Fruit fly (Drosophila melanogaster): ENCODE results near the gene CG14104.

CG14104 gene

DNA sequence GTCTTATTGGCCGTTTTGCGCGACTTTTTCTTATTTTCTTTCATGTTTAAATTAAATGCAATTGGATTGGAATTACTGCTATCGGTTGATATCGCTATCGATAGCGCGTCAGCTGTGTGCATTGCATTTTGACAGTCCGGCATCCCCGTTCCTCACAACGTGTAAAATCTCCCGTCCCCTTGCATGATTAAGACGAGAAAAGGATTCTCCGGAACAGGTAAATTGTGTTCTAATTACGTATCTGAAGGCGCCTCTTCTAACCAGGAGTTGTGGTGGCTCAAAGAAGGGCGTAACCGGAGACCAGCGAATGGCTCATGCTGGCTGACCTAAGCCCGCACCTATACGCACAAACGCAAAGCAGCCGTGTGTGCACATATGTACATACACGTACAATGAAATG lies at the start of gene CG14104, which contains the start of gene Kap-alpha1:
Gene CG14104 (minus strand): TSS at position 97 of the 400 bp plus-strand sequence.
Gene Kap-alpha1 (plus strand): TSS at position 130 of the 400 bp plus-strand sequence.
- no peak for TF ChIP-seq CG8478 (optimal IDR thresholded peaks at IDR 0.05)

DNA sequence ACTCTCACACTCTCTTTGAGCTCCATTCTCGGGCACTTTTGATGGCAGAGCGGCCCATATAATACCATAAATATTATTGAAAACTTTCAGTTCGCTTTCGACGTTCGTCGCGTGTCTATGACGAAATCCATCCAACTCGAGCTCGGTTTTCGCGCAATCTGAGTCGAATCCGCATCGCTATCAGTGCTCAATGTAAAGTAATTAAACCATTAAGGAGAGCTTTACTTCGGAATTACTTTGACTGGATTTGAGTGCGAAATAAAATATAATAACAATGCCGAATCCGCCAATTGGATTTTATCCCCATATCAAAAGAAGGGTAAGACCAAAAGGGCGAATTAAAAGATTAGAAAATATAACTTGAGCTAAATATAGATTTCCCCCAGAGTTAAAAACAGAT lies 41.1 kb upstream of the CG14104 start:
- TF ChIP-seq CG8478 (optimal IDR thresholded peaks at IDR 0.05) (no peak), CTCF (optimal IDR thresholded peaks at IDR 0.05) (no peak)

DNA sequence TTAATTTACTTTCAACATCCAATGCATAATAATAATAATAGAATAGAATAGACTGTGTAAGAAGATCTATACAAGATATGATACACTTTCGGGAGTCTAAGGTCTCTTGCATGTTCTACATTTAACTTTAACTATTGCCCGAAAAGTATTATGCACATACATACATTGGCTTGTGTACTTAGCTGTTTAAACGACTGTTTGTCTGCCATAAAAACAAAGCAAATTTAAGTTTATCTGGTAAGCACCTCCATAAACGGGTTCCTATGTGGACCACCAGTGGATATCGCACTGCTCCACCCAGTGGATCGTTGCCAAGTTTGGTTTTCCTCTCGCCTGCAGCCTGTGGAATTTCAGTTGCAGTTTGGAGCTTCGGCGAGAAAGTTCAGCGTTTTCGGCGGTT lies 40.0 kb upstream of the CG14104 start:
- TF ChIP-seq CG8478 (optimal IDR thresholded peaks at IDR 0.05) (no peak), CTCF (optimal IDR thresholded peaks at IDR 0.05) (no peak)

DNA sequence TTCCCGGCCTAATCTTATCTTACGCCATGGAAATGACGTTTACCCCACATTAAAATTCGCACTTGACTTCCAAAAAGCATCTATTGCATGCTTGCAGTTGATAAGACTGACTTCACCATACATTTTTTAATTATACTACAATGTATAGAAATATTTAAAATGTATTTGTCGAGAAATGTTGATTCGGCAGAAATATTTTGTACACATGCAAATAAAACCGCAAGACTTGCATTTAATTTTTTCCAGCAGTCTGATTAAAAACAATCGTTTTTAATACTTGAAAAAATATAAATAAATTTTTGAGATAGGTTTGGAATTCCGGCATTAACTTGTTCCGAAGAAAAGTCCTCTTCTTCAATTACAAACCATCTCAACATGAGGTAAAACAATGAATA lies 38.9 kb upstream of the CG14104 start:
- no peak for TF ChIP-seq CTCF (optimal IDR thresholded peaks at IDR 0.05)
- no peak for TF ChIP-seq CG8478 (optimal IDR thresholded peaks at IDR 0.05)

DNA sequence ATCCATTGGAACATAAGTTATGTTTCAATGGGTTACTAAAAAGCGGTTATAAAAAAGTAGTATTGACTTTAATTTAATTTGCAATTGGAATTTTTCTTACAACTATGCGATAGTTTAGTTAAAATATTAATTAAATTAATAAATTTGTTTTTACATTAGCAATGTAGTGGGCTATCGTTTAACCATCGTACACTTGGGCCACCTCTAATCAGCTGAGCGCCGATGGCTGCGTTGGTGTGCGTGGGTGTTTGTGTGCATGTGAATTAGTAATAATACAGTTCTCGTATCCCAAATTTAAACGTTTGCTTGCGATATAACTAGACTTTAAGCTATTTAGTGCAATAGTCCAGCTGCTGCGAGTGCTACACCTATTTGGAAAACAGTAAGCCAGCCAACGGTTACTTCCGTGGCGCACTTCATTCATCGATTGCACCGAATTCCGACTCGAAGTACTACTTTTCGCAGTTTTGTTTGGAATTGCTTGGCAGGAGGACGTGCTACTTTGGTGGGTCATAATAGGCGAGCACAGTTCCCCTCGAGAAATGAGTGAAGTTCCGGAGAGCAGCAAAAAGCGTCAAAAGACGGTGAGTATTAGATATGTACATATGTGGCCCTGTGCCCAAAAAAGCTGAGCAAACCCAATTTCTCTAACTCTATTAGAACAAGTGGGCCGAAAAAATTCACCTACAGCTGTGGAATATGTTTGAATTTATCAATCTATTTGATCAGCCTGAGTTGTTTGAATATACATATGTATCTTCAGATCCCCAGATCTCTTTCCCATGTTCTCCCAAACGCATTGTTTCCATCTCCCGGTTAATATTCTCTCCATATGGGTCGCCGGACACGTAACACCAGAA lies 38.3 kb upstream of the CG14104 start, which contains the start of gene Papss:
Gene Papss (plus strand): TSS at position 247 of the 860 bp plus-strand sequence.
- TF ChIP-seq CTCF (optimal IDR thresholded peaks at IDR 0.05) (no peak), CG8478 (optimal IDR thresholded peaks at IDR 0.05) (no peak)

DNA sequence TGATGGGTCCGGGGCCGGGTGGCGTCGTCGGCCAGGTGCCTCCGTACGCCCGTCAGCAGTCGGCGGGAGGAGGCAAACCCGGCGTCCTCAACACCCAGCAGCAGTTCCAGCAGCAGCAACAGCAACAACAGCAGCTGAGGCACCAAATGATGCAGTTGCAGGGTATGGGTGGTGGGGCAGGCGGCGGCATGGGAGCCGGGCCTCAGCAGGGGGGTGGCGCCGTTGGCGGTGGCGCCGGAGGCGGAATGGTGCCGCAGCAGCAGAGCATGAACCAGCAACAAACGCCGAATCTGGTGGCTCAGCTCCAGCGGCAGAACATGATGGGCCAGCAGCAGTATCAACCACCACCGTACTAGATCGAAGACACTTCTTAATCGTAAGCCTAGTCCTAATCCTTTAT lies 37.5 kb upstream of the CG14104 start:
- TF ChIP-seq CG8478 (optimal IDR thresholded peaks at IDR 0.05) (no peak), CTCF (optimal IDR thresholded peaks at IDR 0.05) (no peak)

DNA sequence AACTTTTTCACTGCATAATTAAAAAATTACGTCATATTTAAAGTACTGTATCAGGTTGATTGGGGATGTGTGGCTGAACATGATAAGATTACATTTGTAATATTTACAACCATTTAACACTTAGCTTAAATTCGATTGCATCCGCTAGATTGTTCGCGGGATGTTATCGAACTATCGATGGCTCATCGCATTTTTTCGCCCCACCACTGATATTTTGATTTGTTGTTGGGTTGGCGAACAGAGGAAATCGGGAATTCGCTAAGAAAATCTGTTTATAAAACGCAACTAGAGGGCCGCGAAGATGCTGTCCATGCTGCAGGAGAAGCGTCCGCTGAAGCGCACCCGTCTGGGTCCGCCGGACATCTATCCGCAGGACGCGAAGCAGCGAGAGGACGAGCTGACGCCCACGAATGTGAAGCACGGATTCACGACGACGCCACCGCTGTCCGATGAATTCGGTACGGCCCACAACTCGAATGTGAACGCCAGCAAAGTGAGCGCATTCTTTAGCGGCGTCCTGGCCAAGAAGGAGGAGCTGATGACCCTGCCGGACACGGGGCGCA lies 29.5 kb upstream of the CG14104 start, which contains the start of gene kto:
Gene kto (plus strand): TSS at position 240 of the 563 bp plus-strand sequence.
- TF ChIP-seq CTCF (optimal IDR thresholded peaks at IDR 0.05) (no peak), CG8478 (optimal IDR thresholded peaks at IDR 0.05) (no peak)

DNA sequence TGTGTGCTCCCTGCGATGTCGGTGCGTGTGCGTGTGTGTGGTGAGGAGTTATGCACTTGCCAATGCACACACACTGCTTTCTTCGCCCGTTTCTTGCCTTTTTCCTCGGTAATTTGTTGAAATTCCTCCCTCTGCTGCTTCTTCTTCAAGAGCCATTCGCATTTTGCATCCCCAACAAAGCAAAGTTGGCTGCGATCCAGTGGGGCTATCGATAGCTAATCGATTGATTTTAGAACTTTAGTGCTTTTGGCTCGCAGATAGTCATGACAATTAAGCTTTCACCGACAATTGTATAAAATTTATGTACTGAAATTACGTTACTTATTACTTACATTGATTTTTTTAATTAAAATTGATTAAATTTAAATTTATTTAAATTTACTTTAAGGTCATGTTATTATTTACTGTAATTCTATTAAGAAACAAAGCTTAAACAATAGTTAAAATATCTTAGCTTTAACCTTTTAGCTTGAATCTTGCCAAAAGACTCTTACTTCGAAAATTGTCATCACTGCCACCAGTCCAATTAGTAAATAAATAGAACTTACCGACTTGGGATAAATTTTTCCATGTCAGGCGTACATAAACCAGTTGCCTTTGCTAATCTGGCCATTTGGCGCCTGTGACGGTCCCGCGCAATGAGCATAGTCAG lies 27.3 kb upstream of the CG14104 start, which contains the start of the genes trc and CG32221:
Gene trc (minus strand): TSS at position 162 of the 652 bp plus-strand sequence.
Gene CG32221 (plus strand): TSS at position 528 of the 652 bp plus-strand sequence.
- TF ChIP-seq CG8478 (optimal IDR thresholded peaks at IDR 0.05) (no peak), CTCF (optimal IDR thresholded peaks at IDR 0.05) (no peak)

DNA sequence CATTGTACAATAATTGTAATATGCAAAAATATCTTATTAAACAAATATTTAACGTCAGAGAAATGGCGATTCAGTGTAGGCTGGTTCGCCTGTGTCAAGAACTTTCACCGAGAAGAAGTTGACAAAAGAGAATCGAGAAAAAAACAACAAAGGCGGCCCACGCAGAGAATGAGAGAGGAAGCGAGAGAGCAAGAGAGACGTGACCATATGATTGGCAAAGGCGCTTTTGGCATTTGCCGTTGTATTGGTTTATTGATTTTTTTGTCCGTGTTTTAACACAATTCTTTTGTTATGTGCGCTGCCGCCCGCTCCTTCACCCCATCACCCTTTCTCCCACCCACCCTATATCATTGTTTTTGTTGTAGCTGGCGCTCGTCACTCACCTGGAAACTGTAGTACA lies 26.2 kb upstream of the CG14104 start:
- TF ChIP-seq CTCF (optimal IDR thresholded peaks at IDR 0.05), result no peak
- TF ChIP-seq CG8478 (optimal IDR thresholded peaks at IDR 0.05), result no peak

DNA sequence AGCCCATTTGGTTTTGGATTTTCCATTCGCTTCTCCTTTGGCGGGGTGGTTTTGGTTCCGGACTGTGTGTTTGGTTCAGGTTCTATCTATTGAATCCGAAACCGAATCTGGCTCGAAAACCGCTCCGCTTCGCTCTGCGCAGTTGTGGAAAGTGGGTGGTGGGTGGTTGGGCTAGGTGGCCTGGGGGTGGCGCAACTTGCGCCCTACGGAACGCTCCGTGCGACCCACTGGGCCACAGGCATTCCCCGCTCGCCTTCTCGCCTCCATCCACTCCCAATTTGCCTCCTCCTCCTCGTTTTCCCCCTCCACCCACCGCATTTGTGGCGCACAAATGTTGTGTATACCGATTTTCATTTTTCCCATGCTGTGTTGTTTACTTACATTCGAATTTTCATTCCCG lies 11.7 kb upstream of the CG14104 start:
- no peak for TF ChIP-seq CG8478 (optimal IDR thresholded peaks at IDR 0.05)
- TF ChIP-seq CTCF (optimal IDR thresholded peaks at IDR 0.05), result no peak

DNA sequence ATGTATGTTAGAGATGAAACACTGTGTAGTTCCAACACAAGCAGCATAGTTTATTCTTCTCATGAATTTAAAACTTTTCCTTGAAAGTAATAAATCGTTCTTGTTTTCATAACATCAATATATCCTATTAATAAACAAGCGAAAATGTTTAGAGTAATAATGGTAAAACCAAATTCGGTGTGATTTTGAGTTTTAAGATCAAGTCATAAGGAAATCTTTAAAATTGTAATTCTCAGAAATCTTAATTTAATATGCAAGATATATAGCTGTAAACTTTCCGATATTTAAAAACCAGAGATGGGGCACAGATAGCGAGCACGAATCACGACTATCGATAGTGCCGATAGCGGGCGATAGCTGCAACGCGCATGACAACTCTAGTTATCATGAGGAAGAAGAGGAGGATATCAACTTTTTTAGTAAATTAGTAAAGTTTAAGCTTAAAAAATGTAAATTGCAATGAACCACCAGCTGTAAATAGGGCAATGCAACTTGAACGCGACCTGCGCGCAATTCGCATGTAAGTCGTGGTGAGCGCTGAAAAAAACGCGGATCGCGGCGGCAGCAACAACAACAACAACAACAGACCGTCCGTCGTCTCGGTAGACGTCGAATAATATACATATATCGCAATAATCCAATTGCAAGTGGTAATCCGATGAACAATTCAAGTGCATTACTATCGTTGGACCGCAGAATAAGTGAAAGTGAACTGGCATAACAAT lies 11.0 kb upstream of the CG14104 start, which contains the start of the genes Fibp and Deaf1:
Gene Fibp (minus strand): TSS at position 161 of the 725 bp plus-strand sequence.
Gene Deaf1 (plus strand): TSS at position 368 of the 725 bp plus-strand sequence.
- TF ChIP-seq CG8478 (optimal IDR thresholded peaks at IDR 0.05), result no peak
- peak in 1 of 2 experiments; percentile 9 for TF ChIP-seq CTCF (optimal IDR thresholded peaks at IDR 0.05)

DNA sequence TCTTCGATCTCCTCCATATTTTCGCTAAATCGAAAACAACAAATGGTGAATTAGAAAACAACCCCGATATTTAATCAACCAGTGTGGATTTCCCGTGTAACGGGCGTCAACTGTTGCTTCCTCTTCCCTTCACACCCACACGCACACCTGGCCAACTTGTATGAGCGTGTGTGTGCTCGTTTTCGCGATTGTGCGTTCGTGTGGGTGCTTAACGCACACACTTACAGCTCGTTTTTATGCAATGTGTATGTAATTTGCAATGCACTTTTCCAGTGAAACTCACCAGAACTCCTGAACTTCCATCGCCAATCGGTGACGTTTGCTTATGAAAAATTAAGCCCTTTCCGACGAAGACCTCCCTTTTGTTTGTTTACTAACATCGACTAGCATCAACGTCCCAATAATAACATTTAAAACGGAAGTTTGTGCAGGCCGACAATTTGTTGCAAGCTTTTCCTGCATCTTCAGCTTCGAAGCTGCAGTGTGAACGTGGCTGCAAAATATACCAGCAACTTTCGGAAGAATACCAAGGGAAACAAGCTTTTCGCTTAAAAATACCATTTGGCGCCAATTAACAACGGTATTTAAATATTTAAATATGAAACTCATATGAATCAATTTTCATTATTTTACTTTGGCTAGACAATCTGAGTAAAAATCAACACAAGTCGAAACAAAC lies 8.6 kb upstream of the CG14104 start, which contains the start of gene cyc:
Gene cyc (minus strand): TSS at position 467 of the 679 bp plus-strand sequence.
- TF ChIP-seq CG8478 (optimal IDR thresholded peaks at IDR 0.05) (no peak), CTCF (optimal IDR thresholded peaks at IDR 0.05) (no peak)

DNA sequence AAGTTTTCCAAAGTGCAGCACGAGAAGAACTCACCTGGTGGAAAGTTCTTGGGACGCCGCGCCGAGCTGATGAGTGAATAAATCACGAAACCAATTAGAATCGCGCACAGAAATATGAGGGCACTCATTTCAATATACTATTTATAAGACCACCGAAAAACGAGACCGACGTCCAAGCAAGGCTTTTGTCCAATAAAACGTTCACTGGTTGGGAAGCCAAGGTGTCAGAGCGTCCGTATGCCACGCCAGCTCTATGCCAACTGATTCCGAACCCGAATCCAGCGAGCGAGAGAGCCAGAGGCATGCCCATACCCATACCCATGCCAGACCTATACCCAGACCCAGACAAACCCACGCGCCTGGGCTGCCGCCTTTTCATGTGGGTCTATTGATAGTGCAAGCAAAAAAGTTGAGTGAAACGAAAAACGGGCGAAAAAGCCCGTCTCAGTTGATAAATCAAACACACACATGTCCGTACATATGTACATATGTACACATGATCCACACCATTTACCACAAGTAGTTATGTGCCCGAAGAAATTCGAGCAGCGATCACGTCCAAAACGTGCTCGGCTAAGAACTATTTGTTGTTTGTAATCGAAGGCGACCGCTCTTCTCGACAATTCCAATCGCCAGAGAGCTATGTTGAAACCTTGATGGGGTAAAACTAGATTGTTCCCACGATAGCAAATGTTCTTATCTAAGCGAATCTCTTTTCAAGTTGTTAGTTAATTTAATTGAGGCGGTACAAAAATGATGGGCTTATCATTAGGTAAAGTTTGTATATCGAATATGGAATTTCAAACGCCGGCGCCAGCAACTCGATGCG lies 6.3 kb upstream of the CG14104 start, which contains the start of gene Cyp305a1:
Gene Cyp305a1 (minus strand): TSS at position 265 of the 829 bp plus-strand sequence.
- TF ChIP-seq CG8478 (optimal IDR thresholded peaks at IDR 0.05), result no peak
- no peak for TF ChIP-seq CTCF (optimal IDR thresholded peaks at IDR 0.05)
